Worm (Caenorhabditis elegans) whole organism, L4/young adult: Measurements from ENCODE around the gene K12D12.4.

ENCODE experiments used
- W03F9.2 ChIP-seq: fragments of 150-350 bp; optimal IDR thresholded peaks from 2 replicates; lab custom pipeline; 2014; ENCODE audit warnings: missing biosample characterization, missing genetic modification characterization
- dao-5 ChIP-seq: sonication (generic microtip); optimal IDR thresholded peaks from 2 replicates; lab custom pipeline; 2016; ENCODE audit warnings: missing genotype, missing genetic modification characterization, moderate library complexity, missing compliant biosample characterization
- him-1 ChIP-seq: sonication (generic microtip); optimal IDR thresholded peaks from 2 replicates; lab custom pipeline; 2016; ENCODE audit warnings: missing genotype, missing genetic modification reagents, missing genetic modification characterization, missing compliant biosample characterization

DNA sequence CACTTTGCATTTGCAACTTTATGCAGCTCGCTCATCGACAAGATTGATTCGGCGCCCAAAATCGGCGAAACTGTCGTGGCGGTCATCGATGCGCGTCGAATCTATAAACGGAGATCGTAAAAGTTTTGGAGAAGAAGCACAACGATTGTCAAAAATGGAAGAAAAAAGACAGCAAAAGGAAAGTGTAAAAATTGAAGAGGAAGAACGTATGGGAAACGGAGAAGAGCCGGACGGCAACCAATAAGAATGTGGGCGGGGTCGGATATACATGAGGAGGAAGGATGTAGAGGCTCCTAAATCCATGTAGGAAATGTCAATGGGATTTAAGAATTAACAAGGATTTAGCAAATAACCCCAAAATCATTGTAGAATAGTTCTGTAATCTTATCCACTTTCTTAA is 35.6 kb upstream of the K12D12.4 start, which contains the start of gene vab-23:
- TF ChIP-seq W03F9.2 (tag; lab: Kevin White, UChicago) (no peak), him-1 (no peak), dao-5 (tag; lab: Kevin White, UChicago) (no peak)
